Fruit fly (Drosophila melanogaster) whole organism, embryonic: Measurements from ENCODE around the gene CG3337.
A peak's percentile ranks its signal among the peaks of the same experiment; 100 is the strongest.

Experiments used
- Abd-B ChIP-seq: fragments of 200-800 bp; sonication (Bioruptor generic); optimal IDR thresholded peaks from 2 replicates; lab custom pipeline; 2018; ENCODE audit warnings: missing biosample characterization, mild to moderate bottlenecking, missing genetic modification characterization, moderate library complexity
- Asciz ChIP-seq: fragments of 200-800 bp; sonication (Bioruptor generic); optimal IDR thresholded peaks from 2 replicates; lab custom pipeline; 2017; ENCODE audit warnings: missing biosample characterization, mild to moderate bottlenecking, missing genetic modification characterization, missing genetic modification reagents
- Atf6 ChIP-seq: fragments of 200-800 bp; sonication (Bioruptor generic); IDR thresholded peaks from 2 replicates; pipeline ENCODE4 v1.3.6; 2022; ENCODE audit warnings: missing biosample characterization, missing genetic modification characterization
- CG11456 ChIP-seq: fragments of 200-800 bp; sonication (Bioruptor generic); IDR thresholded peaks from 3 replicates; pipeline ENCODE4 v1.3.6; 2022; ENCODE audit warnings: missing biosample characterization, missing genetic modification characterization
- CG12659 ChIP-seq: fragments of 200-800 bp; sonication (Bioruptor generic); optimal IDR thresholded peaks from 3 replicates; lab custom pipeline; 2017; ENCODE audit warnings: mild to moderate bottlenecking, missing biosample characterization, missing genetic modification reagents, missing genetic modification characterization
- CG13424 ChIP-seq: fragments of 200-800 bp; sonication (Bioruptor generic); optimal IDR thresholded peaks from 2 replicates; lab custom pipeline; 2019; ENCODE audit warnings: missing biosample characterization, mild to moderate bottlenecking, missing genetic modification characterization, moderate library complexity
- CG14050 ChIP-seq: fragments of 200-800 bp; sonication (Bioruptor generic); IDR thresholded peaks from 3 replicates; pipeline ENCODE4 v1.3.6; 2022; ENCODE audit warnings: missing biosample characterization, missing genetic modification characterization
- CG15073 ChIP-seq: fragments of 200-800 bp; sonication (Bioruptor generic); optimal IDR thresholded peaks from 2 replicates; lab custom pipeline; 2016; ENCODE audit warnings: missing biosample characterization, missing genetic modification characterization
- CG15514 ChIP-seq: fragments of 200-800 bp; sonication (Bioruptor generic); optimal IDR thresholded peaks from 3 replicates; lab custom pipeline; 2017; ENCODE audit warnings: missing biosample characterization, missing genetic modification characterization, mild to moderate bottlenecking, moderate library complexity, missing genetic modification reagents
- CG17361 ChIP-seq: fragments of 200-800 bp; sonication (Bioruptor generic); IDR thresholded peaks from 3 replicates; pipeline ENCODE4 v1.3.6; 2022; ENCODE audit warnings: missing biosample characterization, missing genetic modification characterization
- CG1832 ChIP-seq: fragments of 200-800 bp; sonication (Bioruptor generic); optimal IDR thresholded peaks from 2 replicates; lab custom pipeline; 2017; ENCODE audit warnings: missing biosample characterization, mild to moderate bottlenecking, missing genetic modification characterization, inconsistent platforms
- CG18599 ChIP-seq: fragments of 200-800 bp; sonication (Bioruptor generic); optimal IDR thresholded peaks from 3 replicates; lab custom pipeline; 2017; ENCODE audit warnings: missing biosample characterization, missing genetic modification characterization, mild to moderate bottlenecking, moderate library complexity, missing genetic modification reagents
- CG2116 ChIP-seq: fragments of 200-800 bp; sonication (Bioruptor generic); optimal IDR thresholded peaks from 3 replicates; lab custom pipeline; 2018; ENCODE audit warnings: missing biosample characterization, mild to moderate bottlenecking, missing genetic modification characterization
- CG2129 ChIP-seq: fragments of 200-800 bp; sonication (Bioruptor generic); IDR thresholded peaks from 2 replicates; pipeline ENCODE4 v1.3.6; 2022; ENCODE audit warnings: missing biosample characterization, missing genetic modification characterization; ENCODE audit not compliant: partially characterized antibody
- CG30403 ChIP-seq: fragments of 200-800 bp; sonication (Bioruptor generic); optimal IDR thresholded peaks from 3 replicates; lab custom pipeline; 2016; ENCODE audit warnings: missing biosample characterization, missing genetic modification characterization
- CG31365 ChIP-seq: fragments of 200-800 bp; sonication (Bioruptor generic); optimal IDR thresholded peaks from 2 replicates; lab custom pipeline; 2018; ENCODE audit warnings: missing biosample characterization, mild to moderate bottlenecking, missing genetic modification characterization
- CG32532 ChIP-seq: fragments of 200-800 bp; sonication (Bioruptor generic); IDR thresholded peaks from 2 replicates; pipeline ENCODE4 v1.3.6; 2022; ENCODE audit warnings: missing biosample characterization, missing genetic modification characterization
- CG32772 ChIP-seq: fragments of 200-800 bp; sonication (Bioruptor generic); IDR thresholded peaks from 2 replicates; pipeline ENCODE4 v1.3.6; 2022; ENCODE audit warnings: missing biosample characterization, missing genetic modification characterization
- CG33557 ChIP-seq: fragments of 200-800 bp; sonication (Bioruptor generic); optimal IDR thresholded peaks from 2 replicates; lab custom pipeline; 2019; ENCODE audit warnings: missing biosample characterization, mild to moderate bottlenecking, missing genetic modification characterization, moderate library complexity
- CG34422 ChIP-seq: fragments of 200-800 bp; sonication (Bioruptor generic); IDR thresholded peaks from 3 replicates; pipeline ENCODE4 v1.3.6; 2022; ENCODE audit warnings: missing biosample characterization, missing genetic modification characterization
- CG42726 ChIP-seq: fragments of 200-800 bp; sonication (Bioruptor generic); IDR thresholded peaks from 2 replicates; pipeline ENCODE4 v1.3.6; 2022; ENCODE audit warnings: missing biosample characterization, missing genetic modification characterization; ENCODE audit not compliant: partially characterized antibody
- CG4404 ChIP-seq: fragments of 200-800 bp; sonication (Bioruptor generic); IDR thresholded peaks from 2 replicates; pipeline ENCODE4 v1.3.6; 2022; ENCODE audit warnings: missing biosample characterization, missing genetic modification characterization
- CG8089 ChIP-seq: fragments of 200-800 bp; sonication (Bioruptor generic); optimal IDR thresholded peaks from 3 replicates; lab custom pipeline; 2016; ENCODE audit warnings: missing biosample characterization, missing genetic modification characterization
- CG8281 ChIP-seq: fragments of 200-800 bp; sonication (Bioruptor generic); optimal IDR thresholded peaks from 2 replicates; lab custom pipeline; 2018; ENCODE audit warnings: missing biosample characterization, mild to moderate bottlenecking, missing genetic modification characterization, moderate library complexity
- Dip3 ChIP-seq: fragments of 200-800 bp; sonication (Bioruptor generic); optimal IDR thresholded peaks from 3 replicates; lab custom pipeline; 2016; ENCODE audit warnings: missing biosample characterization, missing genetic modification characterization
- Dref ChIP-seq: fragments of 200-800 bp; sonication (Bioruptor generic); IDR thresholded peaks from 2 replicates; pipeline ENCODE4 v1.3.6; 2022; ENCODE audit warnings: missing biosample characterization, missing genetic modification characterization
- Elba2 ChIP-seq: fragments of 200-800 bp; sonication (Bioruptor generic); optimal IDR thresholded peaks from 3 replicates; lab custom pipeline; 2016; ENCODE audit warnings: missing biosample characterization, missing genetic modification characterization
- Fer3 ChIP-seq: fragments of 200-800 bp; sonication (Bioruptor generic); optimal IDR thresholded peaks from 2 replicates; lab custom pipeline; 2018; ENCODE audit warnings: missing biosample characterization, mild to moderate bottlenecking, missing genetic modification characterization, moderate library complexity
- HmgD ChIP-seq: fragments of 200-800 bp; sonication (Bioruptor generic); optimal IDR thresholded peaks from 3 replicates; lab custom pipeline; 2016; ENCODE audit warnings: missing biosample characterization, missing genetic modification characterization
- Lim3 ChIP-seq: fragments of 200-800 bp; sonication (Bioruptor generic); IDR thresholded peaks from 2 replicates; pipeline ENCODE4 v1.3.6; 2022; ENCODE audit warnings: missing biosample characterization, missing genetic modification characterization
- Pdp1 ChIP-seq, 2 experiments: fragments of 200-800 bp; sonication (Bioruptor generic); optimal IDR thresholded peaks; 3 replicates each; lab custom pipeline; 2016; ENCODE audit warnings: missing biosample characterization in 2 of 2, missing genetic modification characterization in 2 of 2, mild to moderate bottlenecking in 1 of 2, moderate library complexity in 1 of 2
- Sin3A ChIP-seq: fragments of >200 bp; optimal IDR thresholded peaks from 2 replicates; lab custom pipeline; 2018
- Ssrp ChIP-seq: fragments of 200-800 bp; sonication (Bioruptor generic); optimal IDR thresholded peaks from 2 replicates; lab custom pipeline; 2018; ENCODE audit warnings: missing biosample characterization, mild to moderate bottlenecking, missing genetic modification characterization, moderate library complexity
- Stat92E ChIP-seq, 3 experiments: fragments of >200 bp in 2 of 3; fragments of 200-800 bp in 1 of 3; sonication (Bioruptor generic) in 1 of 3; optimal IDR thresholded peaks; 2 replicates each; lab custom pipeline; 2017 to 2019; ENCODE audit warnings: missing biosample characterization in 3 of 3, missing genetic modification characterization in 3 of 3, mild to moderate bottlenecking in 1 of 3, moderate library complexity in 1 of 3
- Xbp1 ChIP-seq: fragments of 200-800 bp; sonication (Bioruptor generic); optimal IDR thresholded peaks from 3 replicates; lab custom pipeline; 2016; ENCODE audit warnings: missing biosample characterization, mild to moderate bottlenecking, missing genetic modification characterization
- ara ChIP-seq: fragments of 200-800 bp; sonication (Bioruptor generic); IDR thresholded peaks from 2 replicates; pipeline ENCODE4 v1.3.6; 2022; ENCODE audit warnings: missing biosample characterization, missing genetic modification characterization
- chif ChIP-seq, 2 experiments: fragments of 200-800 bp; sonication (Bioruptor generic); optimal IDR thresholded peaks; 3 replicates each; lab custom pipeline; 2016; ENCODE audit warnings: missing biosample characterization in 2 of 2, missing genetic modification characterization in 2 of 2
- chn ChIP-seq: fragments of 200-800 bp; sonication (Bioruptor generic); optimal IDR thresholded peaks from 2 replicates; lab custom pipeline; 2016; ENCODE audit warnings: missing biosample characterization, missing genetic modification characterization
- dmrt11E ChIP-seq: fragments of 200-800 bp; sonication (Bioruptor generic); optimal IDR thresholded peaks from 3 replicates; lab custom pipeline; 2018; ENCODE audit warnings: missing biosample characterization, mild to moderate bottlenecking, missing genetic modification characterization, moderate library complexity
- dysf ChIP-seq: fragments of 200-800 bp; sonication (Bioruptor generic); IDR thresholded peaks from 3 replicates; pipeline ENCODE4 v1.3.6; 2022; ENCODE audit warnings: missing biosample characterization, missing genetic modification characterization
- ewg ChIP-seq: fragments of 200-800 bp; sonication (Bioruptor generic); optimal IDR thresholded peaks from 3 replicates; lab custom pipeline; 2017; ENCODE audit warnings: mild to moderate bottlenecking, missing biosample characterization, missing genetic modification reagents, missing genetic modification characterization
- lilli ChIP-seq: fragments of 200-800 bp; sonication (Bioruptor generic); optimal IDR thresholded peaks from 3 replicates; lab custom pipeline; 2016; ENCODE audit warnings: missing biosample characterization, missing genetic modification characterization
- mirr ChIP-seq: fragments of 200-800 bp; sonication (Bioruptor generic); optimal IDR thresholded peaks from 3 replicates; lab custom pipeline; 2018; ENCODE audit warnings: missing biosample characterization, mild to moderate bottlenecking, missing genetic modification characterization
- nom ChIP-seq: fragments of 200-800 bp; sonication (Bioruptor generic); optimal IDR thresholded peaks from 2 replicates; lab custom pipeline; 2017; ENCODE audit warnings: missing biosample characterization, missing genetic modification characterization, mild to moderate bottlenecking, moderate library complexity, missing genetic modification reagents
- pan ChIP-seq, 4 experiments: fragments of >200 bp in 3 of 4; fragments of 200-800 bp in 1 of 4; sonication (Bioruptor generic) in 1 of 4; optimal IDR thresholded peaks in 3 of 4; IDR thresholded peaks in 1 of 4; 2 replicates each; pipeline versions ENCODE4 v1.3.6 to Lab custom; 2017 to 2022; ENCODE audit warnings: missing biosample characterization in 2 of 4, missing genetic modification characterization in 2 of 4, mixed read lengths in 1 of 4
- pum ChIP-seq: fragments of 200-800 bp; sonication (Bioruptor generic); optimal IDR thresholded peaks from 2 replicates; lab custom pipeline; 2016; ENCODE audit warnings: missing biosample characterization, missing genetic modification characterization
- slbo ChIP-seq: fragments of 200-800 bp; sonication (Bioruptor generic); IDR thresholded peaks from 2 replicates; pipeline ENCODE4 v1.3.6; 2022; ENCODE audit warnings: missing biosample characterization, missing genetic modification characterization
- stwl ChIP-seq: fragments of 200-800 bp; sonication (Bioruptor generic); optimal IDR thresholded peaks from 3 replicates; lab custom pipeline; 2018; ENCODE audit warnings: missing biosample characterization, mild to moderate bottlenecking, missing genetic modification characterization, moderate library complexity
- tll ChIP-seq, 2 experiments: fragments of 200-800 bp in 1 of 2; fragments of >200 bp in 1 of 2; sonication (Bioruptor generic) in 1 of 2; optimal IDR thresholded peaks; 2 replicates each; lab custom pipeline; 2017 to 2019; ENCODE audit warnings: missing biosample characterization in 2 of 2, missing genetic modification characterization in 2 of 2, mild to moderate bottlenecking in 1 of 2, moderate library complexity in 1 of 2

The CG3337 gene

dm6 chr3R:21218733-21219165, 4.6 kb downstream of the CG3337 start, which contains the start of the genes Smyd5 and Oga (continued):
- TF ChIP-seq CG17361, result peak; percentile 44; the same call in 2 of the 3 replicates
- peak; percentile 87 for TF ChIP-seq CG2116
- TF ChIP-seq CG2129 (GFP tag; lab: Robert Waterston, UW), result peak; percentile 75
- TF ChIP-seq tll (GFP tag; optimal IDR thresholded peaks at IDR 0.05; lab: Kevin White, UChicago), result peak in 1 of 2 experiments; percentile 74
- peak; percentile 28 for TF ChIP-seq CG15514 (GFP tag; lab: Kevin White, UChicago)
- no peak for TF ChIP-seq pan (optimal IDR thresholded peaks at IDR 0.05; lab: Kevin White, UChicago)
- TF ChIP-seq pan (GFP tag; optimal IDR thresholded peaks at IDR 0.05 in 1 of 2, IDR thresholded peaks at IDR 0.05 in 1 of 2), result peak in 1 of 2 experiments; percentile 44
- no peak for TF ChIP-seq CG32772
- no peak for TF ChIP-seq mirr (GFP tag; lab: Kevin White, UChicago)
- peak; percentile 17 for TF ChIP-seq HmgD (GFP tag; lab: Kevin White, UChicago)
- TF ChIP-seq CG14050 (GFP tag; lab: Robert Waterston, UW), result no peak
- no peak for TF ChIP-seq chif (GFP tag; optimal IDR thresholded peaks at IDR 0.05; lab: Kevin White, UChicago)
- no peak for TF ChIP-seq ewg (GFP tag; lab: Kevin White, UChicago)
- TF ChIP-seq lilli (GFP tag; lab: Kevin White, UChicago), result peak; percentile 69
- TF ChIP-seq CG34422 (GFP tag; lab: Robert Waterston, UW), result 0 out of 3 replicates have a peak, but pooled peaks have one; percentile 45
- TF ChIP-seq nom (GFP tag; lab: Kevin White, UChicago), result peak; percentile 0
- peak; percentile 16 for TF ChIP-seq chn (GFP tag; lab: Kevin White, UChicago)
- peak; percentile 39; the same call in 1 of the 3 replicates for TF ChIP-seq dysf
- peak; percentile 37 to 57 for TF ChIP-seq Pdp1 (GFP tag; optimal IDR thresholded peaks at IDR 0.05; lab: Kevin White, UChicago)
- no peak for TF ChIP-seq CG18599 (GFP tag; lab: Kevin White, UChicago)
- no peak for TF ChIP-seq CG15073
- peak; percentile 72 for TF ChIP-seq Elba2 (GFP tag; lab: Kevin White, UChicago)
- TF ChIP-seq Asciz (GFP tag; lab: Kevin White, UChicago), result no peak
- TF ChIP-seq CG4404 (GFP tag; lab: Robert Waterston, UW), result no peak
- TF ChIP-seq CG32532, result peak; percentile 74
- TF ChIP-seq stwl (tag; lab: Kevin White, UChicago), result peak; percentile 81
- TF ChIP-seq CG33557 (GFP tag; lab: Kevin White, UChicago), result peak; percentile 13
- peak; percentile 61 for TF ChIP-seq slbo (GFP tag; lab: Robert Waterston, UW)
- TF ChIP-seq CG8281 (tag; lab: Kevin White, UChicago), result no peak
- TF ChIP-seq Dref (GFP tag; lab: Robert Waterston, UW), result peak; percentile 95
- peak; percentile 44 for TF ChIP-seq CG30403 (GFP tag; lab: Kevin White, UChicago)
- TF ChIP-seq CG8089 (GFP tag; lab: Kevin White, UChicago), result no peak
- no peak for TF ChIP-seq Atf6 (GFP tag; lab: Robert Waterston, UW)
- peak; percentile 88 for TF ChIP-seq CG12659 (GFP tag; lab: Kevin White, UChicago)
- no peak for TF ChIP-seq Lim3 (GFP tag; lab: Robert Waterston, UW)
- peak; percentile 71 for TF ChIP-seq Sin3A (lab: Kevin White, UChicago)
- no peak for TF ChIP-seq CG31365 (tag; lab: Kevin White, UChicago)
- TF ChIP-seq Fer3, result no peak
- peak; percentile 55 for TF ChIP-seq Xbp1 (GFP tag; lab: Kevin White, UChicago)
- TF ChIP-seq CG42726 (GFP tag; lab: Robert Waterston, UW), result peak; percentile 91
- TF ChIP-seq Ssrp, result no peak
- TF ChIP-seq Abd-B, result peak; percentile 30
- no peak for TF ChIP-seq ara (GFP tag; lab: Robert Waterston, UW)
- peak; percentile 86 for TF ChIP-seq Dip3
- no peak for TF ChIP-seq CG1832 (GFP tag; lab: Kevin White, UChicago)
- TF ChIP-seq pum, result no peak
- peak; percentile 49 for TF ChIP-seq CG13424 (tag; lab: Kevin White, UChicago)
- peak in 1 of 3 experiments; percentile 49 for TF ChIP-seq Stat92E (GFP tag; optimal IDR thresholded peaks at IDR 0.05; lab: Kevin White, UChicago)
- peak; percentile 1 for TF ChIP-seq dmrt11E (tag; lab: Kevin White, UChicago)
- 0 out of 3 replicates have a peak, but pooled peaks have one; percentile 4 for TF ChIP-seq CG11456 (GFP tag; lab: Robert Waterston, UW)
